Fruit fly (Drosophila melanogaster) whole organism, embryonic: ENCODE measurements around the gene CG31178.

ENCODE experiments used
- Aef1 ChIP-seq: fragments of 200-800 bp; sonication (Bioruptor generic); IDR thresholded peaks from 3 replicates; pipeline ENCODE4 v1.3.6; 2022; ENCODE audit warnings: missing biosample characterization, missing genetic modification characterization
- C15 ChIP-seq: fragments of 200-800 bp; sonication (Bioruptor generic); IDR thresholded peaks from 3 replicates; pipeline ENCODE4 v1.3.6; 2022; ENCODE audit warnings: missing biosample characterization, missing genetic modification characterization
- CG10147 ChIP-seq: fragments of 200-800 bp; sonication (Bioruptor generic); optimal IDR thresholded peaks from 2 replicates; lab custom pipeline; 2019; ENCODE audit warnings: missing biosample characterization, mild to moderate bottlenecking, missing genetic modification characterization, moderate library complexity
- CG10979 ChIP-seq: fragments of 200-800 bp; sonication (Bioruptor generic); optimal IDR thresholded peaks from 2 replicates; lab custom pipeline; 2018; ENCODE audit warnings: missing biosample characterization, mild to moderate bottlenecking, missing genetic modification characterization, moderate library complexity
- CG12391 ChIP-seq: fragments of 200-800 bp; sonication (Bioruptor generic); optimal IDR thresholded peaks from 3 replicates; lab custom pipeline; 2018; ENCODE audit warnings: missing biosample characterization, mild to moderate bottlenecking, missing genetic modification characterization, moderate library complexity
- CG13123 ChIP-seq: fragments of 200-800 bp; sonication (Bioruptor generic); optimal IDR thresholded peaks from 2 replicates; lab custom pipeline; 2016; ENCODE audit warnings: missing biosample characterization, missing genetic modification characterization
- CG31224 ChIP-seq: fragments of 200-800 bp; sonication (Bioruptor generic); IDR thresholded peaks from 2 replicates; pipeline ENCODE4 v1.3.6; 2022; ENCODE audit warnings: missing biosample characterization, missing genetic modification characterization
- CG3281 ChIP-seq: fragments of 200-800 bp; sonication (Bioruptor generic); optimal IDR thresholded peaks from 3 replicates; lab custom pipeline; 2017; ENCODE audit warnings: missing biosample characterization, mild to moderate bottlenecking, missing genetic modification characterization
- CG33213 ChIP-seq: fragments of 200-800 bp; sonication (Bioruptor generic); optimal IDR thresholded peaks from 3 replicates; lab custom pipeline; 2016; ENCODE audit warnings: missing biosample characterization, missing genetic modification characterization
- CG4404 ChIP-seq: fragments of 200-800 bp; sonication (Bioruptor generic); IDR thresholded peaks from 2 replicates; pipeline ENCODE4 v1.3.6; 2022; ENCODE audit warnings: missing biosample characterization, missing genetic modification characterization
- CG4730 ChIP-seq: fragments of 200-800 bp; sonication (Bioruptor generic); IDR thresholded peaks from 2 replicates; pipeline ENCODE4 v1.3.6; 2022; ENCODE audit warnings: missing biosample characterization, missing genetic modification characterization
- CG5245 ChIP-seq: fragments of 200-800 bp; sonication (Bioruptor generic); optimal IDR thresholded peaks from 3 replicates; lab custom pipeline; 2016; ENCODE audit warnings: missing biosample characterization, missing genetic modification characterization
- CG5953 ChIP-seq: fragments of 200-800 bp; sonication (Bioruptor generic); IDR thresholded peaks from 2 replicates; pipeline ENCODE4 v1.3.6; 2022; ENCODE audit warnings: missing biosample characterization, missing genetic modification characterization
- Dip2 ChIP-seq: fragments of 200-800 bp; sonication (Bioruptor generic); IDR thresholded peaks from 2 replicates; pipeline ENCODE4 v1.3.6; 2022; ENCODE audit warnings: missing biosample characterization, missing genetic modification characterization
- Drgx ChIP-seq: fragments of 200-800 bp; sonication (Bioruptor generic); IDR thresholded peaks from 2 replicates; pipeline ENCODE4 v1.3.6; 2022; ENCODE audit warnings: missing biosample characterization, missing genetic modification characterization
- HLH4C ChIP-seq: fragments of 200-800 bp; sonication (Bioruptor generic); IDR thresholded peaks from 3 replicates; pipeline ENCODE4 v1.3.6; 2022; ENCODE audit warnings: missing biosample characterization, missing genetic modification characterization; ENCODE audit not compliant: partially characterized antibody
- Hsf ChIP-seq: fragments of 200-800 bp; sonication (Bioruptor generic); optimal IDR thresholded peaks from 3 replicates; lab custom pipeline; 2016; ENCODE audit warnings: missing biosample characterization, missing genetic modification characterization
- MESR4 ChIP-seq: fragments of 200-800 bp; sonication (Bioruptor generic); optimal IDR thresholded peaks from 2 replicates; lab custom pipeline; 2018; ENCODE audit warnings: missing biosample characterization, mild to moderate bottlenecking, missing genetic modification characterization, moderate library complexity
- Mes4 ChIP-seq: fragments of 200-800 bp; sonication (Bioruptor generic); optimal IDR thresholded peaks from 2 replicates; lab custom pipeline; 2016; ENCODE audit warnings: missing biosample characterization, missing genetic modification characterization
- Pdp1 ChIP-seq, 2 experiments: fragments of 200-800 bp; sonication (Bioruptor generic); optimal IDR thresholded peaks; 3 replicates each; lab custom pipeline; 2016; ENCODE audit warnings: missing biosample characterization in 2 of 2, missing genetic modification characterization in 2 of 2, mild to moderate bottlenecking in 1 of 2, moderate library complexity in 1 of 2
- Poxn ChIP-seq: fragments of 200-800 bp; sonication (Bioruptor generic); IDR thresholded peaks from 2 replicates; pipeline ENCODE4 v1.3.6; 2022; ENCODE audit warnings: missing biosample characterization, missing genetic modification characterization
- Rfx ChIP-seq: fragments of 200-800 bp; sonication (Bioruptor generic); IDR thresholded peaks from 2 replicates; pipeline ENCODE4 v1.3.6; 2022; ENCODE audit warnings: missing biosample characterization, missing genetic modification characterization
- Sox100B ChIP-seq: fragments of 200-800 bp; sonication (Bioruptor generic); optimal IDR thresholded peaks from 3 replicates; lab custom pipeline; 2018; ENCODE audit warnings: missing biosample characterization, mild to moderate bottlenecking, missing genetic modification characterization
- Xbp1 ChIP-seq: fragments of 200-800 bp; sonication (Bioruptor generic); optimal IDR thresholded peaks from 3 replicates; lab custom pipeline; 2016; ENCODE audit warnings: missing biosample characterization, mild to moderate bottlenecking, missing genetic modification characterization
- ap ChIP-seq: fragments of 200-800 bp; sonication (Bioruptor generic); IDR thresholded peaks from 2 replicates; pipeline ENCODE4 v1.3.6; 2022; ENCODE audit warnings: missing biosample characterization, missing genetic modification characterization
- ara ChIP-seq: fragments of 200-800 bp; sonication (Bioruptor generic); IDR thresholded peaks from 2 replicates; pipeline ENCODE4 v1.3.6; 2022; ENCODE audit warnings: missing biosample characterization, missing genetic modification characterization
- ase ChIP-seq: fragments of 200-800 bp; sonication (Bioruptor generic); IDR thresholded peaks from 3 replicates; pipeline ENCODE4 v1.3.6; 2022; ENCODE audit warnings: missing biosample characterization, missing genetic modification characterization
- ash1 ChIP-seq: fragments of 200-800 bp; sonication (Bioruptor generic); optimal IDR thresholded peaks from 2 replicates; lab custom pipeline; 2018; ENCODE audit warnings: missing biosample characterization, mild to moderate bottlenecking, missing genetic modification characterization
- br ChIP-seq: fragments of >200 bp; optimal IDR thresholded peaks from 2 replicates; lab custom pipeline; 2017
- dimm ChIP-seq: fragments of 200-800 bp; sonication (Bioruptor generic); IDR thresholded peaks from 2 replicates; pipeline ENCODE4 v1.3.6; 2022; ENCODE audit warnings: missing biosample characterization, missing genetic modification characterization
- fd96Cb ChIP-seq: fragments of 200-800 bp; sonication (Bioruptor generic); optimal IDR thresholded peaks from 2 replicates; lab custom pipeline; 2018; ENCODE audit warnings: missing biosample characterization, mild to moderate bottlenecking, missing genetic modification characterization, moderate library complexity
- grau ChIP-seq: fragments of 200-800 bp; optimal IDR thresholded peaks from 3 replicates; lab custom pipeline; 2019; ENCODE audit warnings: missing biosample characterization, mild to moderate bottlenecking, missing genetic modification characterization, moderate library complexity
- hkb ChIP-seq, 2 experiments: fragments of 200-800 bp in 1 of 2; fragments of >200 bp in 1 of 2; sonication (Bioruptor generic) in 1 of 2; IDR thresholded peaks in 1 of 2; optimal IDR thresholded peaks in 1 of 2; 2 replicates each; pipeline versions ENCODE4 v1.3.6 to Lab custom; 2017 to 2022; ENCODE audit warnings: missing biosample characterization in 1 of 2, missing genetic modification characterization in 1 of 2
- hth ChIP-seq: fragments of >200 bp; optimal IDR thresholded peaks from 2 replicates; lab custom pipeline; 2017; ENCODE audit warnings: inconsistent platforms
- inv ChIP-seq: fragments of 200-800 bp; sonication (Bioruptor generic); IDR thresholded peaks from 2 replicates; pipeline ENCODE4 v1.3.6; 2022; ENCODE audit warnings: missing biosample characterization, missing genetic modification characterization; ENCODE audit not compliant: partially characterized antibody
- kay ChIP-seq: fragments of 200-800 bp; sonication (Bioruptor generic); optimal IDR thresholded peaks from 2 replicates; lab custom pipeline; 2016; ENCODE audit warnings: missing biosample characterization, missing genetic modification characterization
- mam ChIP-seq: fragments of 200-800 bp; sonication (Bioruptor generic); optimal IDR thresholded peaks from 3 replicates; lab custom pipeline; 2016; ENCODE audit warnings: missing biosample characterization, missing genetic modification characterization
- nau ChIP-seq: fragments of 200-800 bp; sonication (Bioruptor generic); optimal IDR thresholded peaks from 3 replicates; lab custom pipeline; 2017; ENCODE audit warnings: missing biosample characterization, mild to moderate bottlenecking, missing genetic modification characterization, missing genetic modification reagents
- pan ChIP-seq, 4 experiments: fragments of >200 bp in 3 of 4; fragments of 200-800 bp in 1 of 4; sonication (Bioruptor generic) in 1 of 4; optimal IDR thresholded peaks in 3 of 4; IDR thresholded peaks in 1 of 4; 2 replicates each; pipeline versions ENCODE4 v1.3.6 to Lab custom; 2017 to 2022; ENCODE audit warnings: missing biosample characterization in 2 of 4, missing genetic modification characterization in 2 of 4, mixed read lengths in 1 of 4
- phol ChIP-seq: fragments of 200-800 bp; sonication (Bioruptor generic); optimal IDR thresholded peaks from 3 replicates; lab custom pipeline; 2018; ENCODE audit warnings: missing biosample characterization, mild to moderate bottlenecking, missing genetic modification characterization, moderate library complexity
- rib ChIP-seq: fragments of 200-800 bp; sonication (Bioruptor generic); IDR thresholded peaks from 2 replicates; pipeline ENCODE4 v1.3.6; 2022; ENCODE audit warnings: missing biosample characterization, missing genetic modification characterization
- tgo ChIP-seq: fragments of 200-800 bp; sonication (Bioruptor generic); IDR thresholded peaks from 3 replicates; pipeline ENCODE4 v1.3.6; 2022; ENCODE audit warnings: missing biosample characterization, missing genetic modification characterization
- trem ChIP-seq: fragments of 200-800 bp; optimal IDR thresholded peaks from 3 replicates; lab custom pipeline; 2019; ENCODE audit warnings: missing biosample characterization, mild to moderate bottlenecking, missing genetic modification characterization, moderate library complexity
- z ChIP-seq: fragments of 200-800 bp; sonication (Bioruptor generic); IDR thresholded peaks from 3 replicates; pipeline ENCODE4 v1.3.6; 2022; ENCODE audit warnings: missing biosample characterization, missing genetic modification characterization

Gene CG31178

DNA sequence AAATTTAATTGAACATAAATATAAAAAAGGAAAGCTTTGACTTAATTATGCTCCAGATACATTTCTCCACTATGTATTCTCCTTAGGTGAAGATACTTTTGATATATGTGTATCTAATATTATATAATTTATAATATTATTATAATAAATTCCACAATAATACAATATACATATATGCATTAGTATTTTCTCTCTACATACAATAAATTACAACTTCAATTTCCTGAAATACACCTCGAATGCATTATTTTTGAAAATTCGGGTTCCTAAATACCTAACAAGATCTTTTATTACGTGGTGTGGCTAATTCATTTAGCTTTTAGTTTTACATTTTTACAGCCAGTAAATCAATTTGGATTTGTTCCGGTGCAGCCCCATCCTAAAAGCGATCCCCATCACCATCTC, 43.2 kb upstream of the CG31178 start (continued):
- TF ChIP-seq hkb (optimal IDR thresholded peaks at IDR 0.05; lab: Kevin White, UChicago) (no peak), hkb (GFP tag; IDR thresholded peaks at IDR 0.05; lab: Robert Waterston, UW) (no peak), CG3281 (GFP tag; lab: Kevin White, UChicago) (no peak), Pdp1 (GFP tag; optimal IDR thresholded peaks at IDR 0.05; lab: Kevin White, UChicago) (no peak), Rfx (GFP tag; lab: Robert Waterston, UW) (no peak), fd96Cb (tag; lab: Kevin White, UChicago) (peak; percentile 42), CG12391 (tag; lab: Kevin White, UChicago) (peak; percentile 41), CG13123 (GFP tag; lab: Kevin White, UChicago) (no peak), Mes4 (GFP tag; lab: Kevin White, UChicago) (no peak), Aef1 (GFP tag; lab: Robert Waterston, UW) (no peak), Sox100B (peak; percentile 15)

DNA sequence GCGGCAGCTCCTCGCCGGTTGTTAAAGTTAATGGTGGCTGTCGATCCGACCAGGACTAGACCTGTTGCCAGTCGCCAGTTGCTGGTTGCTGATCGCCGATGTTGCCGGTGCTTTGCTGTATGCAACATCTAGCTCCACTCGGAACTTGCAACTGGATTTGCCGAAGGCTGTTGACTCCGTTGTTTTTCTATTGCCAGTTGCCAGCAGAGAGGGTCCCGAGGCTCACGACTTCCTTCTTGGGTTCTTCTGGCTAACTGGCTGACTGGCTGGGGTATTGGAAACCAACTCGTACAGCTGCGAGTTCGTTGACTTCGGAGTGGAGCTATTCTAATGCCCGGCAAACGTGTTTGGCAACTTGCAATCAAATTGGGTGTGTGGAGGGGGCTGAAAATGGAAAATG, 42.5 kb upstream of the CG31178 start:
- TF ChIP-seq CG31224 (GFP tag; lab: Robert Waterston, UW) = peak; percentile 12; the same call in 1 of the 2 replicates
- TF ChIP-seq dimm (GFP tag; lab: Robert Waterston, UW) = no peak
- TF ChIP-seq C15 (GFP tag; lab: Robert Waterston, UW) = peak; percentile 22; the same call in 1 of the 3 replicates

DNA sequence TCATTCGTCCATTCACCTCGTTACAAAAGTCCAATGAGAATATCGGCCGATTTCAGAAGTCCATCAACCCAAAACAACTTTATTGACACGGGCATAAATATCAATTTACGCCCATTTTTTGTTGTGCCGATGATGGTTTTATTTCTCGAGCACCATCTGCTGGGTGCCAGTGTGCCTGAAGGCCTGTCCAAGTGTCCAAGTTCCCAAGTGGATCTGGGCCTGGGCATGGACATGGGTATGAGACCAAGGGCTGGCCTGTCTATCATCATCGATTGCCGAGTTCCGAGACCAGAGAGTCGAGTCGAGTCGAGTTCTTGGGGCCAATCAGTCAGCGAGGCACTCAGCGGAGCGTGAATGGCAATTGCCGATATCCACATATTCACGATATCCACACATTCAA, 41.3 kb upstream of the CG31178 start, which contains the start of gene Gr93a:
TSS of gene Gr93a (plus strand) at position 301 of the 400 bp plus-strand sequence.
- TF ChIP-seq MESR4 (GFP tag; lab: Kevin White, UChicago) (no peak), phol (tag; lab: Kevin White, UChicago) (no peak), z (GFP tag; lab: Robert Waterston, UW) (peak; percentile 65; the same call in 2 of the 3 replicates)

DNA sequence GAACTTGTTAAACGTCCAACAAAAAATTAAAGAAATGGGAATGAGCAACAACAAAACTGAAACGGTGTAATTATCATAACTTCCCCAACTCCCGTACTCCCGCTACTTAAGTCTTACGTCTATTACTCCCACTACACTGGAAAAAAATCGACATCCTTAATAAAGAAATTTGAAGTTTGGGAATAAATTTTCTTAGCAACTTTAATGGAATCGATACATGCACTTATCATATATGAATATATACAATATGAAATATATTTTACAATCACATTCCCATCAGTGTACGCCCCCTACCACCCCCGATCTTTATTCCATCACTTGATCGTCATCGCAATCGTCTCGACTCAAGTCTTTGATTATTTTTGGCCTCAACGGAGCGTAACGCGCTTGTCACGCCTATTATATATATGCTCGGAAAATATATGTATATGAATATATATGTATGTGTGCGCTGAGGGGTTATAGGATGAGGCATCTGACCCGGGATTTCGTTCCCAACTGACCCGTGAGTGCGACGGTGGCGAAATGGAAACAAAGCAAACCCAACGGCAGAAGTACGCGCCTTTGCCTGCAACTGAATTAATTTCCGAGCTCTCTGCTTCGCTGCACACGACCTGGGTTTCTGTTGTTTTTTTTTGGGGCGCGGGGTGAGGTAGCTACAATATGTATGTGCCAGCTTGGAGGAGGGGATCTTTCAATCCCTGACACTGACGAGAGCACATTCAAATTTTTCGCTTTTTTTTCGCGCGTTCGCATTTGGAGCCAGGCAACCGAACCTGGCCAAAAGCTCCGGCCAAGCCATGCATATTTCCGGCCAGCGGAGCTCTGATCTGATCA, 39.1 kb upstream of the CG31178 start:
- TF ChIP-seq CG5245 (GFP tag; lab: Kevin White, UChicago) = no peak
- TF ChIP-seq grau (tag; lab: Kevin White, UChicago) = peak; percentile 58
- TF ChIP-seq Dip2 (GFP tag; lab: Robert Waterston, UW) = no peak
- no peak for TF ChIP-seq Poxn
- no peak for TF ChIP-seq HLH4C (GFP tag; lab: Robert Waterston, UW)
- no peak for TF ChIP-seq rib (GFP tag; lab: Robert Waterston, UW)
- 0 out of 2 replicates have a peak, but pooled peaks have one; percentile 5 for TF ChIP-seq Drgx (GFP tag; lab: Robert Waterston, UW)
- no peak for TF ChIP-seq CG10147 (GFP tag; lab: Kevin White, UChicago)
- TF ChIP-seq Hsf = peak; percentile 20
- peak; percentile 52 for TF ChIP-seq CG10979 (tag; lab: Kevin White, UChicago)
- TF ChIP-seq tgo (GFP tag; lab: Robert Waterston, UW) = no peak
- TF ChIP-seq inv (GFP tag; lab: Robert Waterston, UW) = no peak
- no peak for TF ChIP-seq mam (GFP tag; lab: Kevin White, UChicago)
- TF ChIP-seq trem (tag; lab: Kevin White, UChicago) = peak; percentile 1
- TF ChIP-seq pan (optimal IDR thresholded peaks at IDR 0.05; lab: Kevin White, UChicago) = no peak
- no peak for TF ChIP-seq pan (GFP tag; optimal IDR thresholded peaks at IDR 0.05 in 1 of 2, IDR thresholded peaks at IDR 0.05 in 1 of 2)
- no peak for TF ChIP-seq nau (GFP tag; lab: Kevin White, UChicago)
- TF ChIP-seq ap (GFP tag; lab: Robert Waterston, UW) = no peak
- peak; percentile 37 for TF ChIP-seq Xbp1 (GFP tag; lab: Kevin White, UChicago)
- TF ChIP-seq CG33213 = no peak
- no peak; the same call in 1 of the 2 replicates for TF ChIP-seq CG4730 (GFP tag; lab: Robert Waterston, UW)
- TF ChIP-seq CG4404 (GFP tag; lab: Robert Waterston, UW) = no peak
- no peak for TF ChIP-seq CG5953 (GFP tag; lab: Robert Waterston, UW)
- no peak for TF ChIP-seq CG3281 (GFP tag; lab: Kevin White, UChicago)
- TF ChIP-seq br (lab: Kevin White, UChicago) = no peak
- no peak for TF ChIP-seq ase (GFP tag; lab: Robert Waterston, UW)
- TF ChIP-seq ash1 = no peak
- TF ChIP-seq ara (GFP tag; lab: Robert Waterston, UW) = no peak
- no peak for TF ChIP-seq hth
- TF ChIP-seq kay (GFP tag; lab: Kevin White, UChicago) = no peak
